Worm (Caenorhabditis elegans): ENCODE results near the gene flp-6.

DNA sequence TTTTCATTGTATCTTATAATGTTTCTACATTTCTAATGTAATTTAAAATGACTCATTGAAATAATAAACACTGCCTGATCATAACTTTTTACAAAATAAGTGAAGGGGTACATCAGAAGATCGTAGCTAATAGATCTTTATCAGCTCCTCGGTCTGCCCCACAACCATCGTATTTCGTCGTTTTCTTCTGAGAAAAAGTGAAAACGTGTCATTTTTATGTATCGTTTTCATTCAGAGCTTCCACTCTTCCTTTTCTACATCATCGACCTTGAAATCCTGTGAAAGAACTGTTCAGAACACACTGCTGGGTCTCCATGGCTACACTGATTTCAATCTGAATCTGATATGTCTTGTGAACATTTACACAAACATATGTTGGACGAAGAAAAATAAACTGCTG lies 27.5 kb downstream of the flp-6 start:
- TF ChIP-seq dmd-6 (GFP tag; IDR thresholded peaks at IDR 0.05) (no peak), duxl-1 (tag; optimal IDR thresholded peaks at IDR 0.05; ENCODE audit: poor library complexity) (no peak), lsy-2 (tag; optimal IDR thresholded peaks at IDR 0.05) (no peak), pqm-1 (tag; optimal IDR thresholded peaks at IDR 0.05) (no peak), arid-1 (GFP tag; conservative IDR thresholded peaks at IDR 0.05) (no peak), fkh-10 (GFP tag; optimal IDR thresholded peaks at IDR 0.05) (no peak), nhr-77 (tag; optimal IDR thresholded peaks at IDR 0.05) (no peak), pha-4 (GFP tag; IDR thresholded peaks at IDR 0.05) (no peak), pha-4 (tag; optimal IDR thresholded peaks at IDR 0.05) (no peak), nhr-76 (tag; optimal IDR thresholded peaks at IDR 0.05) (no peak), hlh-30 (tag; optimal IDR thresholded peaks at IDR 0.05; ENCODE audit: insufficient read depth) (no peak), nhr-237 (tag; optimal IDR thresholded peaks at IDR 0.05) (no peak), dve-1 (tag; optimal IDR thresholded peaks at IDR 0.05; ENCODE audit: insufficient read depth) (no peak), unc-62 (GFP tag; optimal IDR thresholded peaks at IDR 0.05 in 1 of 2) (no peak), unc-62 (tag; optimal IDR thresholded peaks at IDR 0.05) (no peak), skn-1 (tag; optimal IDR thresholded peaks at IDR 0.05) (no peak)
